Fruit fly (Drosophila melanogaster) whole organism, embryonic: ENCODE results near the gene Idh3b.

Source experiments
- Antp ChIP-seq: fragments of 200-800 bp; sonication (Bioruptor generic); optimal IDR thresholded peaks from 3 replicates; lab custom pipeline; 2016; ENCODE audit warnings: missing biosample characterization, missing genetic modification characterization
- CG10462 ChIP-seq: fragments of 200-800 bp; sonication (Bioruptor generic); optimal IDR thresholded peaks from 2 replicates; lab custom pipeline; 2016; ENCODE audit warnings: missing biosample characterization, missing genetic modification characterization
- CG11247 ChIP-seq: fragments of 200-800 bp; sonication (Bioruptor generic); IDR thresholded peaks from 2 replicates; pipeline ENCODE4 v1.3.6; 2022; ENCODE audit warnings: missing biosample characterization, missing genetic modification characterization
- CG13287 ChIP-seq: fragments of 200-800 bp; sonication (Bioruptor generic); IDR thresholded peaks from 2 replicates; pipeline ENCODE4 v1.3.6; 2022; ENCODE audit warnings: missing biosample characterization, missing genetic modification characterization; ENCODE audit not compliant: partially characterized antibody
- CG13624 ChIP-seq: fragments of 200-800 bp; sonication (Bioruptor generic); optimal IDR thresholded peaks from 2 replicates; lab custom pipeline; 2016; ENCODE audit warnings: missing biosample characterization, missing genetic modification characterization
- CG14441 ChIP-seq: fragments of 200-800 bp; sonication (Bioruptor generic); IDR thresholded peaks from 2 replicates; pipeline ENCODE4 v1.3.6; 2022; ENCODE audit warnings: missing biosample characterization, missing genetic modification characterization
- CG14710 ChIP-seq: fragments of 200-800 bp; sonication (Bioruptor generic); optimal IDR thresholded peaks from 3 replicates; lab custom pipeline; 2019; ENCODE audit warnings: missing biosample characterization, mild to moderate bottlenecking, missing genetic modification characterization, moderate library complexity
- CG15479 ChIP-seq: fragments of 200-800 bp; sonication (Bioruptor generic); optimal IDR thresholded peaks from 3 replicates; lab custom pipeline; 2019; ENCODE audit warnings: missing biosample characterization, mild to moderate bottlenecking, missing genetic modification characterization, moderate library complexity
- CG32767 ChIP-seq: fragments of 200-800 bp; sonication (Bioruptor generic); IDR thresholded peaks from 2 replicates; pipeline ENCODE4 v1.3.6; 2022; ENCODE audit warnings: missing biosample characterization, missing genetic modification characterization
- CG34224 ChIP-seq: fragments of 200-800 bp; sonication (Bioruptor generic); IDR thresholded peaks from 3 replicates; pipeline ENCODE4 v1.3.6; 2022; ENCODE audit warnings: missing biosample characterization, missing genetic modification characterization; ENCODE audit not compliant: partially characterized antibody
- CG4820 ChIP-seq: fragments of 200-800 bp; sonication (Bioruptor generic); optimal IDR thresholded peaks from 3 replicates; lab custom pipeline; 2016; ENCODE audit warnings: missing biosample characterization, missing genetic modification characterization
- CG6272 ChIP-seq: fragments of 200-800 bp; sonication (Bioruptor generic); IDR thresholded peaks from 2 replicates; pipeline ENCODE4 v1.3.6; 2022; ENCODE audit warnings: missing biosample characterization, missing genetic modification characterization
- CG9817 ChIP-seq: fragments of 200-800 bp; sonication (Bioruptor generic); optimal IDR thresholded peaks from 2 replicates; lab custom pipeline; 2018; ENCODE audit warnings: missing biosample characterization, mild to moderate bottlenecking, missing genetic modification characterization, moderate library complexity
- CHES-1-like ChIP-seq: fragments of 200-800 bp; sonication (Bioruptor generic); optimal IDR thresholded peaks from 2 replicates; lab custom pipeline; 2016; ENCODE audit warnings: missing biosample characterization, missing genetic modification characterization
- CoRest ChIP-seq: fragments of 200-800 bp; sonication (Bioruptor generic); optimal IDR thresholded peaks from 3 replicates; lab custom pipeline; 2018; ENCODE audit warnings: missing biosample characterization, mild to moderate bottlenecking, missing genetic modification characterization, moderate library complexity
- Doc2 ChIP-seq: fragments of 200-800 bp; sonication (Bioruptor generic); IDR thresholded peaks from 2 replicates; pipeline ENCODE4 v1.3.6; 2022; ENCODE audit warnings: missing biosample characterization, missing genetic modification characterization
- Doc3 ChIP-seq: fragments of 200-800 bp; sonication (Bioruptor generic); IDR thresholded peaks from 3 replicates; pipeline ENCODE4 v1.3.6; 2022; ENCODE audit warnings: missing biosample characterization, missing genetic modification characterization; ENCODE audit not compliant: partially characterized antibody
- Drgx ChIP-seq: fragments of 200-800 bp; sonication (Bioruptor generic); IDR thresholded peaks from 2 replicates; pipeline ENCODE4 v1.3.6; 2022; ENCODE audit warnings: missing biosample characterization, missing genetic modification characterization
- HHEX ChIP-seq: fragments of 200-800 bp; sonication (Bioruptor generic); optimal IDR thresholded peaks from 3 replicates; lab custom pipeline; 2017; ENCODE audit warnings: missing biosample characterization, mild to moderate bottlenecking, missing genetic modification characterization, missing genetic modification reagents
- Hey ChIP-seq: fragments of 200-800 bp; sonication (Bioruptor generic); optimal IDR thresholded peaks from 3 replicates; lab custom pipeline; 2018; ENCODE audit warnings: missing biosample characterization, mild to moderate bottlenecking, missing genetic modification characterization
- Kr ChIP-seq: fragments of 200-800 bp; sonication (Bioruptor generic); optimal IDR thresholded peaks from 2 replicates; lab custom pipeline; 2017; ENCODE audit warnings: missing biosample characterization, mild to moderate bottlenecking, missing genetic modification characterization
- MESR4 ChIP-seq: fragments of 200-800 bp; sonication (Bioruptor generic); optimal IDR thresholded peaks from 2 replicates; lab custom pipeline; 2018; ENCODE audit warnings: missing biosample characterization, mild to moderate bottlenecking, missing genetic modification characterization, moderate library complexity
- Nf-YC ChIP-seq: fragments of 200-800 bp; optimal IDR thresholded peaks from 3 replicates; lab custom pipeline; 2019; ENCODE audit warnings: missing biosample characterization, mild to moderate bottlenecking, missing genetic modification characterization, moderate library complexity
- Pdp1 ChIP-seq, 2 experiments: fragments of 200-800 bp; sonication (Bioruptor generic); optimal IDR thresholded peaks; 3 replicates each; lab custom pipeline; 2016; ENCODE audit warnings: missing biosample characterization in 2 of 2, missing genetic modification characterization in 2 of 2, mild to moderate bottlenecking in 1 of 2, moderate library complexity in 1 of 2
- Scr ChIP-seq: fragments of 200-800 bp; sonication (Bioruptor generic); IDR thresholded peaks from 2 replicates; pipeline ENCODE4 v1.3.6; 2022; ENCODE audit warnings: missing biosample characterization, missing genetic modification characterization; ENCODE audit not compliant: partially characterized antibody
- Sry-δ ChIP-seq: fragments of 200-800 bp; sonication (Bioruptor generic); optimal IDR thresholded peaks from 2 replicates; lab custom pipeline; 2016; ENCODE audit warnings: missing biosample characterization, missing genetic modification characterization
- Ssrp ChIP-seq: fragments of 200-800 bp; sonication (Bioruptor generic); optimal IDR thresholded peaks from 2 replicates; lab custom pipeline; 2018; ENCODE audit warnings: missing biosample characterization, mild to moderate bottlenecking, missing genetic modification characterization, moderate library complexity
- Taf1 ChIP-seq: fragments of 200-800 bp; sonication (Bioruptor generic); IDR thresholded peaks from 2 replicates; pipeline ENCODE4 v1.3.6; 2022; ENCODE audit warnings: missing biosample characterization, missing genetic modification characterization
- YL-1 ChIP-seq: fragments of 200-800 bp; sonication (Bioruptor generic); optimal IDR thresholded peaks from 3 replicates; lab custom pipeline; 2017; ENCODE audit warnings: missing biosample characterization, mild to moderate bottlenecking, missing genetic modification characterization
- al ChIP-seq: fragments of 200-800 bp; sonication (Bioruptor generic); IDR thresholded peaks from 2 replicates; pipeline ENCODE4 v1.3.6; 2022; ENCODE audit warnings: missing biosample characterization, missing genetic modification characterization
- ara ChIP-seq: fragments of 200-800 bp; sonication (Bioruptor generic); IDR thresholded peaks from 2 replicates; pipeline ENCODE4 v1.3.6; 2022; ENCODE audit warnings: missing biosample characterization, missing genetic modification characterization
- ato ChIP-seq: fragments of 200-800 bp; sonication (Bioruptor generic); IDR thresholded peaks from 2 replicates; pipeline ENCODE4 v1.3.6; 2022; ENCODE audit warnings: missing biosample characterization, missing genetic modification characterization; ENCODE audit not compliant: partially characterized antibody
- caup ChIP-seq: fragments of 200-800 bp; sonication (Bioruptor generic); optimal IDR thresholded peaks from 3 replicates; lab custom pipeline; 2017; ENCODE audit warnings: missing biosample characterization, mild to moderate bottlenecking, missing genetic modification characterization, moderate library complexity; ENCODE audit not compliant: severe bottlenecking
- ems ChIP-seq: fragments of 200-800 bp; sonication (Bioruptor generic); optimal IDR thresholded peaks from 3 replicates; lab custom pipeline; 2016; ENCODE audit warnings: missing biosample characterization, missing genetic modification characterization
- fd96Cb ChIP-seq: fragments of 200-800 bp; sonication (Bioruptor generic); optimal IDR thresholded peaks from 2 replicates; lab custom pipeline; 2018; ENCODE audit warnings: missing biosample characterization, mild to moderate bottlenecking, missing genetic modification characterization, moderate library complexity
- hth ChIP-seq: fragments of >200 bp; optimal IDR thresholded peaks from 2 replicates; lab custom pipeline; 2017; ENCODE audit warnings: inconsistent platforms
- lmd ChIP-seq: fragments of 200-800 bp; sonication (Bioruptor generic); IDR thresholded peaks from 2 replicates; pipeline ENCODE4 v1.3.6; 2022; ENCODE audit warnings: missing biosample characterization, missing genetic modification characterization
- maf-S ChIP-seq: fragments of 200-800 bp; sonication (Bioruptor generic); optimal IDR thresholded peaks from 2 replicates; lab custom pipeline; 2016; ENCODE audit warnings: missing biosample characterization, missing genetic modification characterization
- mld ChIP-seq: fragments of 200-800 bp; sonication (Bioruptor generic); IDR thresholded peaks from 3 replicates; pipeline ENCODE4 v1.3.6; 2022; ENCODE audit warnings: missing biosample characterization, missing genetic modification characterization; ENCODE audit not compliant: partially characterized antibody
- p53 ChIP-seq: fragments of 200-800 bp; sonication (Bioruptor generic); optimal IDR thresholded peaks from 2 replicates; lab custom pipeline; 2016; ENCODE audit warnings: missing biosample characterization, missing genetic modification characterization
- pb ChIP-seq: fragments of 200-800 bp; sonication (Bioruptor generic); optimal IDR thresholded peaks from 3 replicates; lab custom pipeline; 2016; ENCODE audit warnings: missing biosample characterization, missing genetic modification characterization
- pnt ChIP-seq: fragments of 200-800 bp; sonication (Bioruptor generic); optimal IDR thresholded peaks from 3 replicates; lab custom pipeline; 2016; ENCODE audit warnings: missing biosample characterization, missing genetic modification characterization
- ro ChIP-seq: fragments of 200-800 bp; sonication (Bioruptor generic); IDR thresholded peaks from 2 replicates; pipeline ENCODE4 v1.3.6; 2022; ENCODE audit warnings: missing biosample characterization, missing genetic modification characterization
- sob ChIP-seq: fragments of 200-800 bp; sonication (Bioruptor generic); IDR thresholded peaks from 2 replicates; pipeline ENCODE4 v1.3.6; 2022; ENCODE audit warnings: missing biosample characterization, missing genetic modification characterization
- stwl ChIP-seq: fragments of 200-800 bp; sonication (Bioruptor generic); optimal IDR thresholded peaks from 3 replicates; lab custom pipeline; 2018; ENCODE audit warnings: missing biosample characterization, mild to moderate bottlenecking, missing genetic modification characterization, moderate library complexity
- toy ChIP-seq: fragments of 200-800 bp; sonication (Bioruptor generic); IDR thresholded peaks from 2 replicates; pipeline ENCODE4 v1.3.6; 2022; ENCODE audit warnings: missing biosample characterization, missing genetic modification characterization
- ttk ChIP-seq: fragments of 200-800 bp; sonication (Bioruptor generic); IDR thresholded peaks from 2 replicates; pipeline ENCODE4 v2.1.2; 2022; ENCODE audit warnings: missing biosample characterization, missing genetic modification characterization
- twi ChIP-seq: fragments of 200-800 bp; optimal IDR thresholded peaks from 2 replicates; lab custom pipeline; 2019; ENCODE audit warnings: missing biosample characterization, mild to moderate bottlenecking, missing genetic modification characterization, moderate library complexity
- zen ChIP-seq: fragments of 200-800 bp; sonication (Bioruptor generic); optimal IDR thresholded peaks from 3 replicates; lab custom pipeline; 2018; ENCODE audit warnings: missing biosample characterization, mild to moderate bottlenecking, missing genetic modification characterization, moderate library complexity

Gene Idh3b

DNA sequence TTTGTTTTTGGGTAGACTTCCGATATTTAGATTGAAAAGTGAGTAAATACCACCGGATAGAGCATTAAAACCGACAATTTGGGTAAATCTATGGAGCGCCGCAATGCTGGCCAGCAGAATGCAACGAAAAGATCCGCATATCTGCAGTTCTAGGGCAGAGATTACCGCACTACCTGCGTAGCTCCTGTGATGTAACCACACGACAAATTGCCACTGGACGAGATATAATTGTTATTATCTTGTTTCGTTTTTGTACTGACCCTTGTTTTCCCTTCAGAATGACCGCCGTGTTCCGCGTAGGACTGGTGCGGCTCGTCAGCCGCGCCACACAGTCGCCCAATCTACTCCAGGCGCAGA lies 8.5 kb upstream of the Idh3b start:
- TF ChIP-seq MESR4 = peak; percentile 73
- no peak for TF ChIP-seq sob (GFP tag; lab: Robert Waterston, UW)
- TF ChIP-seq Antp = no peak
- no peak for TF ChIP-seq p53 (GFP tag; lab: Kevin White, UChicago)
- no peak for TF ChIP-seq Hey (tag; lab: Kevin White, UChicago)
- no peak for TF ChIP-seq ato (GFP tag; lab: Robert Waterston, UW)
- peak; percentile 26 for TF ChIP-seq YL-1 (GFP tag; lab: Kevin White, UChicago)
- no peak for TF ChIP-seq Ssrp
- 0 out of 3 replicates have a peak, but pooled peaks have one; percentile 7 for TF ChIP-seq CG34224 (GFP tag; lab: Robert Waterston, UW)
- no peak for TF ChIP-seq ro
- TF ChIP-seq Nf-YC (tag; lab: Kevin White, UChicago) = no peak
- 0 out of 3 replicates have a peak, but pooled peaks have one; percentile 37 for TF ChIP-seq mld (GFP tag; lab: Robert Waterston, UW)
- TF ChIP-seq CG14441 (GFP tag; lab: Robert Waterston, UW) = no peak
- TF ChIP-seq CG4820 (GFP tag; lab: Kevin White, UChicago) = no peak
- no peak for TF ChIP-seq CG13624 (GFP tag; lab: Kevin White, UChicago)
- TF ChIP-seq CG13287 (GFP tag; lab: Robert Waterston, UW) = 0 out of 2 replicates have a peak, but pooled peaks have one; percentile 2
- no peak for TF ChIP-seq Drgx
- TF ChIP-seq CG10462 = no peak
- TF ChIP-seq hth (lab: Kevin White, UChicago) = no peak
- no peak for TF ChIP-seq HHEX (GFP tag; lab: Kevin White, UChicago)
- TF ChIP-seq maf-S (GFP tag; lab: Kevin White, UChicago) = no peak
- no peak for TF ChIP-seq CoRest (tag; lab: Kevin White, UChicago)
- TF ChIP-seq Pdp1 (GFP tag; optimal IDR thresholded peaks at IDR 0.05; lab: Kevin White, UChicago) = peak in 1 of 2 experiments; percentile 97
- peak; percentile 3 for TF ChIP-seq CG14710 (tag; lab: Kevin White, UChicago)
- TF ChIP-seq Doc3 (GFP tag; lab: Robert Waterston, UW) = no peak
- TF ChIP-seq CHES-1-like (GFP tag; lab: Kevin White, UChicago) = no peak
- TF ChIP-seq lmd (GFP tag; lab: Robert Waterston, UW) = no peak
- no peak for TF ChIP-seq ems (GFP tag; lab: Kevin White, UChicago)
- TF ChIP-seq fd96Cb (tag; lab: Kevin White, UChicago) = no peak
- no peak for TF ChIP-seq toy (GFP tag; lab: Robert Waterston, UW)
- TF ChIP-seq CG15479 (GFP tag; lab: Kevin White, UChicago) = no peak

DNA sequence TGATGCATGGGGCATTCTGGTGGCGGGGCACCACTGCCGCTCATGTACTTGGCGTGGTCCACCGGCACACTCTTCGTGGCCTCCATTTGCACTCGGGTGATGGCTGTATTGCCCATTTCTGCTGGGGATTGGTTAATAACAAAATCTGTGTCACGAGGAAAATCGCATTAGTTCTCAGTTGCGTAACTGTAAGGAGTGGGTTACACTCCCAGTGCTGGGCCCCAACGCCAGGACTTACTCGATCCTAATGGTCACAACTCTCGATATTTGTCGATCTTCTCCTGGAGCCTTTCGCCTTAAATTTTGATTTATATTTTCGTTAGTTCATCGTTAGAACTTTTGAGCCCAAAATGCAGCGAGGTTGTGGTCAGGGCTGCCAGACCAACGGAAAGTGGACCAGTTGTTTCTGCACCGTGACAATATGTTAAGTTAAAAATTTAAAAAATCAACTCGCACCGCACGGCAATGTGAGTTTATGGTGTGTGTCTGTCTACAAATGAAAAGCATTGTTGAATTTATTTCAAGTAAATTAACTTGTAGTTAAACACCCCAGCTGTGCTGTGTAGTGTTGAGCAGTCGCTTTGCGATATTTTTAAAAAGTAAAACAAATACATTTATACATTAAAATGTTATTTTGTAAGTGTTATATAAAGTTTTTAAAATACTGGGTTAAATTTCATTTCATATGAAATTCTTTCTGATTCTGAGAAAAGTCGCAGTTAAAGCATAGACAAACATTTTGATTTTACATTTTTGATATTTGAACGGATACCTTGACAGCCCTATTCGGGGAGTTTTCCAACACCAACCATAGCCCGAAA lies 8.0 kb upstream of the Idh3b start, which contains the start of the genes Cchl and ND-42:
TSS of gene Cchl (minus strand) at position 559 of the 821 bp plus-strand sequence.
TSS of gene ND-42 (plus strand) at position 788 of the 821 bp plus-strand sequence.
- TF ChIP-seq CG6272 (GFP tag; lab: Robert Waterston, UW) (peak; percentile 77), Taf1 (no peak; the same call in 1 of the 2 replicates), Scr (peak; percentile 72), twi (tag; lab: Kevin White, UChicago) (peak; percentile 67), Doc2 (no peak), stwl (tag; lab: Kevin White, UChicago) (peak; percentile 92), Kr (GFP tag; lab: Kevin White, UChicago) (no peak), al (GFP tag; lab: Robert Waterston, UW) (peak; percentile 62), pb (GFP tag; lab: Kevin White, UChicago) (peak; percentile 13), CG32767 (peak; percentile 74), Sry-δ (peak; percentile 53), zen (tag; lab: Kevin White, UChicago) (peak; percentile 79), CG9817 (tag; lab: Kevin White, UChicago) (peak; percentile 82), caup (peak; percentile 75), CG13287 (GFP tag; lab: Robert Waterston, UW) (peak; percentile 70), CG11247 (peak; percentile 65), ara (no peak; the same call in none of the 2 replicates), ttk (GFP tag; lab: Robert Waterston, UW) (peak; percentile 50; the same call in 1 of the 2 replicates), pnt (GFP tag; lab: Kevin White, UChicago) (peak; percentile 65)
